Fruit fly (Drosophila melanogaster) whole organism, prepupa: ENCODE results near the gene Pdp1.

Experiments used
- Blimp-1 ChIP-seq: fragments of 200-800 bp; sonication (Bioruptor generic); optimal IDR thresholded peaks from 3 replicates; lab custom pipeline; 2017; ENCODE audit warnings: missing biosample characterization, missing genetic modification characterization, mild to moderate bottlenecking, moderate library complexity, missing genetic modification reagents
- CG10631 ChIP-seq: fragments of 200-800 bp; sonication (Bioruptor generic); optimal IDR thresholded peaks from 2 replicates; lab custom pipeline; 2016; ENCODE audit warnings: missing biosample characterization, missing genetic modification characterization
- CG10669 ChIP-seq: fragments of 200-800 bp; sonication (Bioruptor generic); optimal IDR thresholded peaks from 3 replicates; lab custom pipeline; 2018; ENCODE audit warnings: missing biosample characterization, mild to moderate bottlenecking, missing genetic modification characterization, moderate library complexity
- CG15336 ChIP-seq: fragments of 200-800 bp; sonication (Bioruptor generic); IDR thresholded peaks from 2 replicates; pipeline ENCODE4 v1.3.6; 2022; ENCODE audit warnings: missing biosample characterization, missing genetic modification characterization
- CG16779 ChIP-seq: fragments of 200-800 bp; sonication (Bioruptor generic); optimal IDR thresholded peaks from 3 replicates; lab custom pipeline; 2017; ENCODE audit warnings: missing biosample characterization, mild to moderate bottlenecking, missing genetic modification characterization
- CG3032 ChIP-seq: fragments of 200-800 bp; optimal IDR thresholded peaks from 2 replicates; lab custom pipeline; 2019; ENCODE audit warnings: missing biosample characterization, mild to moderate bottlenecking, missing genetic modification characterization, moderate library complexity
- CG32006 ChIP-seq: fragments of 200-800 bp; sonication (Bioruptor generic); optimal IDR thresholded peaks from 3 replicates; lab custom pipeline; 2017; ENCODE audit warnings: missing biosample characterization, mild to moderate bottlenecking, missing genetic modification characterization
- CG34406 ChIP-seq: fragments of 200-800 bp; sonication (Bioruptor generic); optimal IDR thresholded peaks from 3 replicates; lab custom pipeline; 2016; ENCODE audit warnings: missing biosample characterization, missing genetic modification characterization
- CG3919 ChIP-seq: fragments of 200-800 bp; sonication (Bioruptor generic); optimal IDR thresholded peaks from 3 replicates; lab custom pipeline; 2016; ENCODE audit warnings: missing biosample characterization, missing genetic modification characterization
- CG4318 ChIP-seq: fragments of 200-800 bp; sonication (Bioruptor generic); optimal IDR thresholded peaks from 3 replicates; lab custom pipeline; 2017; ENCODE audit warnings: missing biosample characterization, mild to moderate bottlenecking, missing genetic modification characterization
- CG6163 ChIP-seq: fragments of 200-800 bp; sonication (Bioruptor generic); IDR thresholded peaks from 3 replicates; pipeline ENCODE4 v1.3.6; 2022; ENCODE audit warnings: missing biosample characterization, missing genetic modification characterization
- CG6276 ChIP-seq: fragments of 200-800 bp; sonication (Bioruptor generic); optimal IDR thresholded peaks from 2 replicates; lab custom pipeline; 2017; ENCODE audit warnings: missing biosample characterization, mild to moderate bottlenecking, missing genetic modification characterization
- CG6808 ChIP-seq: fragments of 200-800 bp; sonication (Bioruptor generic); optimal IDR thresholded peaks from 3 replicates; lab custom pipeline; 2017; ENCODE audit warnings: missing biosample characterization, missing genetic modification characterization, mild to moderate bottlenecking, moderate library complexity, missing genetic modification reagents
- CG6854 ChIP-seq: fragments of 200-800 bp; sonication (Bioruptor generic); optimal IDR thresholded peaks from 2 replicates; lab custom pipeline; 2017; ENCODE audit warnings: missing biosample characterization, mild to moderate bottlenecking, missing genetic modification characterization
- CG7368 ChIP-seq: fragments of 200-800 bp; sonication (Bioruptor generic); optimal IDR thresholded peaks from 3 replicates; lab custom pipeline; 2016; ENCODE audit warnings: missing biosample characterization, missing genetic modification characterization
- CG8119 ChIP-seq: fragments of 200-800 bp; sonication (Bioruptor generic); IDR thresholded peaks from 3 replicates; pipeline ENCODE4 v1.3.6; 2022; ENCODE audit warnings: missing biosample characterization, missing genetic modification characterization
- CG8319 ChIP-seq: fragments of 200-800 bp; sonication (Bioruptor generic); optimal IDR thresholded peaks from 3 replicates; lab custom pipeline; 2016; ENCODE audit warnings: missing biosample characterization, missing genetic modification characterization
- CG9139 ChIP-seq: fragments of 200-800 bp; sonication (Bioruptor generic); optimal IDR thresholded peaks from 3 replicates; lab custom pipeline; 2017; ENCODE audit warnings: missing biosample characterization, mild to moderate bottlenecking, missing genetic modification characterization
- Eip78C ChIP-seq: fragments of 200-800 bp; sonication (Bioruptor generic); peaks from one replicate; lab custom pipeline; 2016; ENCODE audit warnings: missing biosample characterization, missing genetic modification characterization
- Eip93F ChIP-seq: fragments of 200-800 bp; sonication (Bioruptor generic); optimal IDR thresholded peaks from 2 replicates; lab custom pipeline; 2016; ENCODE audit warnings: missing biosample characterization, mild to moderate bottlenecking, missing genetic modification characterization
- Ets21C ChIP-seq: fragments of 200-800 bp; sonication (Bioruptor generic); optimal IDR thresholded peaks from 3 replicates; lab custom pipeline; 2016; ENCODE audit warnings: missing biosample characterization, missing genetic modification characterization
- Ets96B ChIP-seq: fragments of 200-800 bp; optimal IDR thresholded peaks from 2 replicates; lab custom pipeline; 2019; ENCODE audit warnings: missing biosample characterization, mild to moderate bottlenecking, missing genetic modification characterization, moderate library complexity
- Gug ChIP-seq: fragments of 200-800 bp; sonication (Bioruptor generic); IDR thresholded peaks from 2 replicates; pipeline ENCODE4 v1.3.6; 2022; ENCODE audit warnings: missing biosample characterization, missing genetic modification characterization
- Hr39 ChIP-seq: fragments of 200-800 bp; sonication (Bioruptor generic); optimal IDR thresholded peaks from 2 replicates; lab custom pipeline; 2016; ENCODE audit warnings: missing biosample characterization, missing genetic modification characterization
- Lpt ChIP-seq: fragments of 200-800 bp; sonication (Bioruptor generic); optimal IDR thresholded peaks from 3 replicates; lab custom pipeline; 2016; ENCODE audit warnings: missing biosample characterization, missing genetic modification characterization
- Met ChIP-seq: fragments of 200-800 bp; sonication (Bioruptor generic); optimal IDR thresholded peaks from 3 replicates; lab custom pipeline; 2016; ENCODE audit warnings: missing biosample characterization, missing genetic modification characterization
- Smox ChIP-seq: fragments of 200-800 bp; sonication (Bioruptor generic); optimal IDR thresholded peaks from 3 replicates; lab custom pipeline; 2016; ENCODE audit warnings: missing biosample characterization, missing genetic modification characterization
- Sox15 ChIP-seq: fragments of 200-800 bp; sonication (Bioruptor generic); optimal IDR thresholded peaks from 3 replicates; lab custom pipeline; 2016; ENCODE audit warnings: missing biosample characterization, missing genetic modification characterization
- acj6 ChIP-seq: fragments of 200-800 bp; sonication (Bioruptor generic); optimal IDR thresholded peaks from 3 replicates; lab custom pipeline; 2016; ENCODE audit warnings: missing biosample characterization, missing genetic modification characterization
- dac ChIP-seq: fragments of 200-800 bp; sonication (Bioruptor generic); optimal IDR thresholded peaks from 2 replicates; lab custom pipeline; 2017; ENCODE audit warnings: missing biosample characterization, mild to moderate bottlenecking, missing genetic modification characterization
- dsx ChIP-seq: fragments of 200-800 bp; optimal IDR thresholded peaks from 3 replicates; lab custom pipeline; 2019; ENCODE audit warnings: missing biosample characterization, mild to moderate bottlenecking, missing genetic modification characterization, moderate library complexity; ENCODE audit not compliant: poor library complexity, severe bottlenecking
- eg ChIP-seq: fragments of 200-800 bp; sonication (Bioruptor generic); IDR thresholded peaks from 3 replicates; pipeline ENCODE4 v1.3.6; 2022; ENCODE audit warnings: missing biosample characterization, missing genetic modification characterization
- net ChIP-seq: fragments of 200-800 bp; sonication (Bioruptor generic); optimal IDR thresholded peaks from 3 replicates; lab custom pipeline; 2016; ENCODE audit warnings: missing biosample characterization, missing genetic modification characterization
- spab ChIP-seq: fragments of 200-800 bp; sonication (Bioruptor generic); optimal IDR thresholded peaks from 2 replicates; lab custom pipeline; 2017; ENCODE audit warnings: missing biosample characterization, mild to moderate bottlenecking, missing genetic modification characterization, missing genetic modification reagents
- ss ChIP-seq, 2 experiments: fragments of 200-800 bp; sonication (Bioruptor generic); optimal IDR thresholded peaks; 2 replicates in 1 of 2; 3 replicates in 1 of 2; lab custom pipeline; 2017 to 2018; ENCODE audit warnings: mild to moderate bottlenecking in 2 of 2, missing biosample characterization in 2 of 2, missing genetic modification characterization in 2 of 2, moderate library complexity in 1 of 2
- svp ChIP-seq: fragments of 200-800 bp; sonication (Bioruptor generic); peaks from one replicate; lab custom pipeline; 2016; ENCODE audit warnings: missing biosample characterization, missing genetic modification characterization
- topi ChIP-seq: fragments of 200-800 bp; sonication (Bioruptor generic); optimal IDR thresholded peaks from 3 replicates; lab custom pipeline; 2016; ENCODE audit warnings: missing biosample characterization, missing genetic modification characterization

The Pdp1 gene

DNA sequence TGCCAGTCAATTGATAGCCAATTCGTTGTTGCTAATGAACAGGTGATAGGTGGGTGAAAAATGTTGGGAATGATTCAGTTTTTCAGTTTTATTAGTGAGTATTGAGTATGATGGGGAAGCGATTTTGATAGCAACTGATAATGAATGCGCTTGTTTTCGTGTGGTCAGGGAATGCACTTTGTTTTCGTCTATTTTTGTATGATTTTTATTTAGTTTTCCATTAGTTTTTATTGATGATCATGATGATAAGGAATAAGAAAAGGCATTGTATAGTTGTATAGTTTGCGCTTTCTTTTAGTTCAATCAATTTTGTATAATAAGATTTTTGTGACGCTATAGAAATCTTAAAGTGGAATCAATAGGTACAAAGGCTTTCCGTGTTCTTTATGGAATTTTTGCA is 35.3 kb downstream of the Pdp1 start:
- TF ChIP-seq eg (GFP tag; lab: Robert Waterston, UW), result no peak
- no peak for TF ChIP-seq Met (GFP tag; lab: Kevin White, UChicago)
- TF ChIP-seq Smox (GFP tag; lab: Kevin White, UChicago), result no peak

DNA sequence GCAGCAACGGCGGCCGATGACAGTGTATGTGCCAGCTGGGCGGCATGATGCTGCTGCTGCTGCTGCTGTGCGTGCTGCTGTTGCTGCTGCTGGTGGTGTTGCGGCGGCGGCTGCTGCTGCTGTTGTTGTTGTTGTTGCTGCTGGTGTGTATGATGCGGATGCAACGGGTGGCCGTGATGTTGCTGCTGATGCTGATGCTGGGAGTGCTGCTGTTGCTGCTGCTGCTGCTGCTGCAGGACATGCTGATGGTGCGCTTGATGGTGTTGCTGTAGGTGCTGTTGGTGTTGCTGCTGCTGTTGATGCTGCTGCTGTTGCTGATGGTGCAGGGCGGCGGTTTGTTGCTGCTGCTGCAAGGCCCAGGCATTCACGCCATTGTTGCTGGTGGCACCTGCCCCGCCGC is 36.3 kb downstream of the Pdp1 start:
- peak; percentile 17 for TF ChIP-seq CG3919 (GFP tag; lab: Kevin White, UChicago)
- no peak for TF ChIP-seq dac (GFP tag; lab: Kevin White, UChicago)

DNA sequence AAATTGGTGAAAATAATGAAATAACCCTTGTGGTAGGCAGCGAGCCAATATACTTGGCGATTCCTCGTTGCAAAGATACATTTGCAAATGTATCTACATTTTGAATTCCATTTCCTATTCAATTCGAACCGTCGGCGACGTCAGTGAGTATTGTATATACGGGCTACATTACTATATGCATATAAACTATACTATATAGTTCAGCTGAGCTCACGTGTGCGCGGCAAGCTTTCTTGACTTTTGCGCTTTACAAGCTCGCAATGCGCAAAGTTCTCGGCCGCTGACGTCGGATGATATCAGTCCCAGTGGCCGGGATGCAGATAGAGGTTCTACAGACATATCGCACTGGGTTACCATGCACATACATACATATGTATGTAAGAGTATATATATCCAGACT is 37.6 kb downstream of the Pdp1 start:
- no peak for TF ChIP-seq CG10631 (GFP tag; lab: Kevin White, UChicago)
- peak; percentile 65 for TF ChIP-seq svp (GFP tag; lab: Kevin White, UChicago)
- peak; percentile 3 for TF ChIP-seq Eip78C (GFP tag; lab: Kevin White, UChicago)

DNA sequence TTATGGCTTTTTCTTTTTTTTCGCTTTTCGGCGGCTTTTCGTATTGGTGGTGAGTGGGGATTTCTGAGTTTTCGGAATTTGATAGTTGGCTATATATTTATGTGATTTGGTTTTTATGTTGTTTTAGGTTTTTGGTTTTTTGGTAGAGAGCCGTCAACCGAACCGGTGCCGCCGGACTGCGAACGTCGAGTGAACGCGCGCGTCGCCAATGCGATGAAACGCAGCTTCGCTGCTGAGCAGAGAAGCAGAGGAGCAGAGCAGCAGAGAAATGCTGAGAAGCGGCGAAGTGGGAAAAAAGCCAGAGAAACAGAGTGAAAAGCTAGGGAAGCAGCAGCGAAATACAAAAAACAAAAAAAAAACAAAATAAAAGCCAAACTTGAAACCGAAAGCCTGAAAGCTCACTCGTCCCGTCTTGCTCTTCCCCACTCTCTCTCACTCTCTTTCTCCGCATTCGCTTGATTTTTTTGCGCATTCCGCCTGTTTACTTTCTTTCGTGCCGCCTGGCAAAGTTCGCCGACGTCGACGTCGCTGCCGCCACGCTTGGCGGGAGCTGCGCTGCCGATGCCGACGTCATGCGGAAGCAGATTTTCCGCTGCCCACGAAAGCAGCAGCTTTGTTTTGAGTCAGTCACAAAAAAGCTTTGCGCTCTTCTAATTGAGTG is 39.2 kb downstream of the Pdp1 start:
- TF ChIP-seq dac (GFP tag; lab: Kevin White, UChicago) (no peak), Gug (GFP tag; lab: Robert Waterston, UW) (no peak), CG34406 (GFP tag; lab: Kevin White, UChicago) (no peak), Sox15 (no peak), Eip93F (GFP tag; lab: Kevin White, UChicago) (no peak), CG3032 (no peak), Ets21C (GFP tag; lab: Kevin White, UChicago) (no peak), CG8319 (GFP tag; lab: Kevin White, UChicago) (no peak), CG10631 (GFP tag; lab: Kevin White, UChicago) (no peak), Blimp-1 (GFP tag; lab: Kevin White, UChicago) (peak; percentile 44), CG15336 (GFP tag; lab: Robert Waterston, UW) (peak; percentile 55), topi (GFP tag; lab: Kevin White, UChicago) (no peak), CG8119 (peak; percentile 73; the same call in 2 of the 3 replicates), CG6854 (GFP tag; lab: Kevin White, UChicago) (peak; percentile 11), Eip78C (GFP tag; lab: Kevin White, UChicago) (peak; percentile 39), CG16779 (tag; lab: Kevin White, UChicago) (peak; percentile 29), CG32006 (no peak), spab (GFP tag; lab: Kevin White, UChicago) (no peak), eg (GFP tag; lab: Robert Waterston, UW) (0 out of 3 replicates have a peak, but pooled peaks have one; percentile 49), CG6163 (GFP tag; lab: Robert Waterston, UW) (peak; percentile 73; the same call in 2 of the 3 replicates), net (GFP tag; lab: Kevin White, UChicago) (no peak), CG3919 (GFP tag; lab: Kevin White, UChicago) (peak; percentile 13), ss (GFP tag; optimal IDR thresholded peaks at IDR 0.05; lab: Kevin White, UChicago) (no peak), Lpt (peak; percentile 26), CG9139 (no peak), Ets96B (tag; lab: Kevin White, UChicago) (no peak), acj6 (GFP tag; lab: Kevin White, UChicago) (no peak), CG6808 (no peak), Hr39 (GFP tag; lab: Kevin White, UChicago) (no peak), CG7368 (GFP tag; lab: Kevin White, UChicago) (no peak), CG10669 (no peak), dsx (GFP tag; lab: Kevin White, UChicago) (no peak), Smox (GFP tag; lab: Kevin White, UChicago) (no peak), CG6276 (GFP tag; lab: Kevin White, UChicago) (peak; percentile 53), svp (GFP tag; lab: Kevin White, UChicago) (peak; percentile 79), CG4318 (GFP tag; lab: Kevin White, UChicago) (no peak)
